Worm (Caenorhabditis elegans) whole organism, L2 larva: ENCODE results near the gene adss-1.
A peak's percentile ranks its signal among the peaks of the same experiment; 100 is the strongest.

Experiments used
- C34F6.9 ChIP-seq: fragments of 150-350 bp; optimal IDR thresholded peaks from 2 replicates; lab custom pipeline; 2014; ENCODE audit warnings: missing biosample characterization, missing genetic modification characterization
- F13H6.1 ChIP-seq: sonication (generic microtip); optimal IDR thresholded peaks from 2 replicates; lab custom pipeline; 2016; ENCODE audit warnings: missing genetic modification characterization, missing compliant biosample characterization
- Y55F3AM.14 ChIP-seq: fragments of 200-800 bp; sonication (Bioruptor generic); optimal IDR thresholded peaks from 2 replicates; lab custom pipeline; 2018; ENCODE audit warnings: mild to moderate bottlenecking, missing genetic modification characterization, missing compliant biosample characterization
- ZK546.5 ChIP-seq: sonication (generic microtip); optimal IDR thresholded peaks from 2 replicates; lab custom pipeline; 2017; ENCODE audit warnings: missing biosample characterization, missing genetic modification characterization
- alr-1 ChIP-seq: fragments of 150-350 bp; optimal IDR thresholded peaks from 2 replicates; lab custom pipeline; 2014; ENCODE audit warnings: missing biosample characterization, missing genetic modification characterization
- ama-1 ChIP-seq: fragments of 150-350 bp; optimal IDR thresholded peaks from 2 replicates; lab custom pipeline; 2018; ENCODE audit warnings: inconsistent platforms
- ceh-16 ChIP-seq: fragments of 150-350 bp; optimal IDR thresholded peaks from 2 replicates; lab custom pipeline; 2014; ENCODE audit warnings: missing biosample characterization, missing genetic modification characterization
- ceh-82 ChIP-seq: fragments of 150-350 bp; optimal IDR thresholded peaks from 2 replicates; lab custom pipeline; 2014; ENCODE audit warnings: missing biosample characterization, missing genetic modification characterization
- crh-2 ChIP-seq: sonication (generic microtip); optimal IDR thresholded peaks from 2 replicates; lab custom pipeline; 2017; ENCODE audit warnings: missing biosample characterization, missing genetic modification characterization
- dmd-4 ChIP-seq: sonication (generic microtip); optimal IDR thresholded peaks from 2 replicates; lab custom pipeline; 2017; ENCODE audit warnings: missing biosample characterization, missing genetic modification characterization
- egl-27 ChIP-seq: sonication (generic microtip); optimal IDR thresholded peaks from 3 replicates; lab custom pipeline; 2017; ENCODE audit warnings: missing biosample characterization, missing genetic modification reagents, missing genetic modification characterization
- elt-1 ChIP-seq: fragments of 150-350 bp; optimal IDR thresholded peaks from 2 replicates; lab custom pipeline; 2014; ENCODE audit warnings: missing biosample characterization, missing genetic modification characterization
- elt-3 ChIP-seq: sonication (generic microtip); optimal IDR thresholded peaks from 2 replicates; lab custom pipeline; 2017; ENCODE audit warnings: missing biosample characterization, missing genetic modification characterization
- fos-1 ChIP-seq: fragments of 150-350 bp; optimal IDR thresholded peaks from 2 replicates; lab custom pipeline; 2014; ENCODE audit warnings: missing biosample characterization, missing genetic modification characterization
- gmeb-1 ChIP-seq: fragments of 150-350 bp; optimal IDR thresholded peaks from 2 replicates; lab custom pipeline; 2014; ENCODE audit warnings: missing biosample characterization, missing genetic modification characterization
- lin-11 ChIP-seq: fragments of 150-350 bp; sonication (generic microtip); optimal IDR thresholded peaks from 2 replicates; lab custom pipeline; 2014; ENCODE audit warnings: missing biosample characterization, missing genetic modification characterization, inconsistent platforms, mixed read lengths
- lin-13 ChIP-seq: fragments of 150-350 bp; optimal IDR thresholded peaks from 2 replicates; lab custom pipeline; 2014; ENCODE audit warnings: missing biosample characterization, missing genetic modification reagents, missing genetic modification characterization
- lin-39 ChIP-seq: fragments of 150-350 bp; optimal IDR thresholded peaks from 2 replicates; lab custom pipeline; 2014; ENCODE audit warnings: missing biosample characterization, missing genetic modification reagents, missing genetic modification characterization
- lsy-2 ChIP-seq, 2 experiments: fragments of 150-350 bp in 1 of 2; sonication (generic microtip) in 1 of 2; optimal IDR thresholded peaks; 2 replicates each; lab custom pipeline; 2014 to 2017; ENCODE audit warnings: missing biosample characterization in 2 of 2, missing genetic modification characterization in 2 of 2
- mab-5 ChIP-seq: fragments of 150-350 bp; optimal IDR thresholded peaks from 2 replicates; lab custom pipeline; 2014; ENCODE audit warnings: missing biosample characterization, missing genetic modification characterization
- mdl-1 ChIP-seq, 2 experiments: fragments of 150-350 bp in 1 of 2; sonication (generic microtip) in 1 of 2; optimal IDR thresholded peaks; 2 replicates each; lab custom pipeline; 2017; ENCODE audit warnings: missing biosample characterization in 2 of 2, missing genetic modification characterization in 2 of 2
- nhr-11 ChIP-seq: fragments of 150-350 bp; optimal IDR thresholded peaks from 2 replicates; lab custom pipeline; 2014; ENCODE audit warnings: missing biosample characterization, missing genetic modification characterization
- nhr-12 ChIP-seq: fragments of 150-350 bp; optimal IDR thresholded peaks from 2 replicates; lab custom pipeline; 2014; ENCODE audit warnings: missing biosample characterization, missing genetic modification characterization
- nhr-129 ChIP-seq: fragments of 150-350 bp; optimal IDR thresholded peaks from 2 replicates; lab custom pipeline; 2014; ENCODE audit warnings: missing biosample characterization, missing genetic modification characterization
- nhr-21 ChIP-seq: fragments of 150-350 bp; optimal IDR thresholded peaks from 2 replicates; lab custom pipeline; 2014; ENCODE audit warnings: missing biosample characterization, missing genetic modification characterization
- nhr-23 ChIP-seq: fragments of 150-350 bp; optimal IDR thresholded peaks from 2 replicates; lab custom pipeline; 2014; ENCODE audit warnings: missing biosample characterization, missing genetic modification reagents, missing genetic modification characterization
- nhr-25 ChIP-seq: fragments of 150-350 bp; sonication (generic microtip); optimal IDR thresholded peaks from 3 replicates; lab custom pipeline; 2014; ENCODE audit warnings: missing biosample characterization, missing genetic modification characterization
- nhr-6 ChIP-seq: fragments of 150-350 bp; optimal IDR thresholded peaks from 2 replicates; lab custom pipeline; 2014; ENCODE audit warnings: missing biosample characterization, missing genetic modification characterization
- nhr-77 ChIP-seq: fragments of 150-350 bp; optimal IDR thresholded peaks from 2 replicates; lab custom pipeline; 2014; ENCODE audit warnings: missing biosample characterization, missing genetic modification characterization
- peb-1 ChIP-seq: fragments of 150-350 bp; optimal IDR thresholded peaks from 2 replicates; lab custom pipeline; 2014; ENCODE audit warnings: missing biosample characterization, missing genetic modification characterization
- skn-1 ChIP-seq: sonication (generic microtip); optimal IDR thresholded peaks from 2 replicates; lab custom pipeline; 2017; ENCODE audit warnings: missing biosample characterization, missing genetic modification characterization
- sma-3 ChIP-seq: sonication (generic microtip); optimal IDR thresholded peaks from 2 replicates; lab custom pipeline; 2016; ENCODE audit warnings: missing genetic modification reagents, missing genetic modification characterization, missing compliant biosample characterization
- snpc-4 ChIP-seq: fragments of 150-350 bp; optimal IDR thresholded peaks from 2 replicates; lab custom pipeline; 2014; ENCODE audit warnings: missing biosample characterization, missing genetic modification characterization
- unc-39 ChIP-seq: fragments of 150-350 bp; optimal IDR thresholded peaks from 2 replicates; lab custom pipeline; 2014; ENCODE audit warnings: missing biosample characterization, missing genetic modification characterization
- unc-55 ChIP-seq: fragments of 150-350 bp; sonication (generic microtip); optimal IDR thresholded peaks from 3 replicates; lab custom pipeline; 2014; ENCODE audit warnings: missing biosample characterization, missing genetic modification reagents, missing genetic modification characterization
- unc-62 ChIP-seq: fragments of 150-350 bp; optimal IDR thresholded peaks from 2 replicates; lab custom pipeline; 2014; ENCODE audit warnings: missing biosample characterization, missing genetic modification reagents, missing genetic modification characterization
- zag-1 ChIP-seq: fragments of 150-350 bp; optimal IDR thresholded peaks from 2 replicates; lab custom pipeline; 2014; ENCODE audit warnings: missing biosample characterization, missing genetic modification characterization
- ztf-1 ChIP-seq: fragments of 200-800 bp; sonication (Bioruptor generic); conservative IDR thresholded peaks from 2 replicates; pipeline ENCODE4 v1.3.6; 2022; ENCODE audit warnings: missing genetic modification characterization, missing compliant biosample characterization
- ztf-4 ChIP-seq: fragments of 150-350 bp; optimal IDR thresholded peaks from 2 replicates; lab custom pipeline; 2014; ENCODE audit warnings: missing biosample characterization, missing genetic modification characterization

adss-1 gene

DNA sequence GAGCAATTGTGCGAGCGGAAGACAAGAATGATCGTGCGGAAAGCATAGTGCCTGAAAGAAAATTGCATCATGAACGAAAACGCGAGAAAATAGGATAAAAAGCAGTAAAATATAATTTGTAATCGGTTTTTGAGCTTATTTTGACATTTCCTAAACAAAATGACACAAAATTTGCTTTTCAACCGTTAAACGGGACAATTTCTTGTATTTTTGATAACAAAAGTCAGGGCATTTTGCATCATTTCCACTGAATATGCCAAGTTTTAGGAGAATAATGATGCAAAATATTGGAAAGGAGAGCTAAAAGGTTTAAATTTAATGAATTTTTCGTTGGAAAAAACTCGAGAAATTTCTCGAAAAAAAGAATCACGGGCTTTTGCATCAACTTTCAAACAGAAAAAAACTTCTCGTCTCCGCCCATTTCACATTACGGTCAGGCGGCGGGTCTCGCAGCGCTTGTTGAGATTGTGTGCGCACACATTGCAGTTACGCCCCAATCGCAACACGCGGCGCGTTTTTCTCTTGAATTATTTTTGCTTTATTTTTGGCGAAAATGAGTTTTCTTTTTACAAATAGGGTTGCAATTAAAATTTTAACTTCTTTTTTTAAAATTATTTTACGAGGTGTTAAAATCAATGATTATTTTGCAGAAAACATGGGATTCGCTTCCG is 3.6 kb upstream of the adss-1 start, which contains the start of the genes hsp-6 and C37H5.5 (continued):
- TF ChIP-seq ZK546.5 (tag; lab: Kevin White, UChicago) (no peak), F13H6.1 (tag; lab: Kevin White, UChicago) (peak; percentile 82)

DNA sequence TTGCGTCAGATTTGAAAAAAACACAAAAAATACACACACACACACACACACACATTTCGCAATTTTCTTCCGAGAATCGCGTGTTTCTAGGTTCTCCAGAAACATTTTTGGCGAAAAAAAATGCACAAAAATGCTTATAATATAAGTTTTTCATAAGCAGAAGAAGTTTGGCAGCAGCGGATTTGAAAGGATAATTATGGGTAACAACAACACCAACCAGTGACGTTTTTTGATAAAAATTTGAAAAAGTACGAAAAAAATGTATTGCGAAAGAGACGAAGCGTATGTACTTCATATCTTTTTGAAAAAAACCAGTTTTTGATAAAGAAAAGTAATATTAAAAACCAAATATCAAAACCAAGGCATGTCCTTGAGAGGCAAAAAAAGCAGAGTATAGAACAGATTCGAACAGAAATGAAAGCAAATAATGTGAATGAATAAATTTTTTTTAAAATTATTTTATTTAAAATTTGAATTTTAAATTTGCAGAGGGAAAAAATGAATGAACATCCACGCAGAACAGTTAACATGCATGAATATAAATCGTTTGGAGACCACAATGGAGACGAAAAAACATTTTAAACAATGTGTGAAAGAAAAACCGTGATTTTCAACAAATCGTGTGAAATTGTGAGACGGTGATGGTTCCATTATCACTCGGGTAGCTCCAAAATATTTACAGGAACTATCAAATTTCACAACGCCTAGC is 614 bp upstream of the adss-1 start:
- TF ChIP-seq ztf-4 (tag; lab: Kevin White, UChicago) (peak; percentile 95), zag-1 (tag; lab: Kevin White, UChicago) (no peak), C34F6.9 (peak; percentile 47), lsy-2 (tag; optimal IDR thresholded peaks at IDR 0.05; lab: Kevin White, UChicago) (peak in 1 of 2 experiments; percentile 30), ceh-16 (tag; lab: Kevin White, UChicago) (no peak), sma-3 (GFP tag; lab: Kevin White, UChicago) (peak; percentile 7), nhr-23 (tag; lab: Kevin White, UChicago) (no peak), skn-1 (tag; lab: Kevin White, UChicago) (no peak), nhr-21 (tag; lab: Kevin White, UChicago) (no peak), egl-27 (tag; lab: Kevin White, UChicago) (no peak), elt-1 (no peak), nhr-129 (peak; percentile 56), nhr-77 (tag; lab: Kevin White, UChicago) (no peak), ama-1 (lab: Kevin White, UChicago) (peak; percentile 54), nhr-12 (tag; lab: Kevin White, UChicago) (no peak), lin-39 (tag; lab: Kevin White, UChicago) (no peak), unc-62 (GFP tag; lab: Kevin White, UChicago) (no peak), lin-11 (no peak), nhr-25 (peak; percentile 51), nhr-11 (tag; lab: Kevin White, UChicago) (no peak), lin-13 (GFP tag; lab: Kevin White, UChicago) (peak; percentile 64), fos-1 (tag; lab: Kevin White, UChicago) (no peak), gmeb-1 (peak; percentile 29), unc-39 (tag; lab: Kevin White, UChicago) (no peak), crh-2 (tag; lab: Kevin White, UChicago) (peak; percentile 33), alr-1 (tag; lab: Kevin White, UChicago) (no peak), Y55F3AM.14 (GFP tag; lab: Kevin White, UChicago) (peak; percentile 92), snpc-4 (no peak), unc-55 (GFP tag; lab: Kevin White, UChicago) (peak; percentile 25), dmd-4 (tag; lab: Kevin White, UChicago) (no peak), mab-5 (no peak), nhr-6 (tag; lab: Kevin White, UChicago) (no peak), mdl-1 (tag; optimal IDR thresholded peaks at IDR 0.05; lab: Kevin White, UChicago) (no peak), F13H6.1 (tag; lab: Kevin White, UChicago) (no peak), elt-3 (no peak)

DNA sequence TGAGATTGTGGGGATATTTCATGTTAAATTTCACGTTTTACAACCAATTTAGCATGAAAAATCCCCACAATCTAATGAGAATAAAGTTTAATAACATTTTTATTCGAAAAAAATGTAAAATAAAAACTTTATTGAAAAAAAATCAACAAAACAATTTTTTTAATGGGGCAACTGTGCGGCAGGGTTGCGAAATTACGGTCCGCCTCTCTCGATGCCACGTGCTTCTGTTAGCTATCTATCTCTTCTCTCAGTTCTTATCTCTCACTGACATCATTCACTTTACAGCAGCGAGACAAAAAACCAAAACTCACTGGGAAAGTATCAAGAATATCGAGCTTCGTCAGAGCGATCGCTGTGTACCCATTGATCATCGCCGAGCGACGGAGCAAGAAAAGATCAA is 2.6 kb downstream of the adss-1 start:
- TF ChIP-seq peb-1 (tag; lab: Kevin White, UChicago) (no peak), mdl-1 (tag; optimal IDR thresholded peaks at IDR 0.05; lab: Kevin White, UChicago) (peak in 1 of 2 experiments; percentile 22), ztf-4 (tag; lab: Kevin White, UChicago) (peak; percentile 50), ztf-1 (GFP tag; lab: Robert Waterston, UW) (no peak), ceh-82 (no peak), nhr-77 (tag; lab: Kevin White, UChicago) (no peak), nhr-25 (peak; percentile 32), ama-1 (lab: Kevin White, UChicago) (no peak), C34F6.9 (peak; percentile 10), nhr-129 (peak; percentile 38), crh-2 (tag; lab: Kevin White, UChicago) (peak; percentile 28), lsy-2 (tag; optimal IDR thresholded peaks at IDR 0.05; lab: Kevin White, UChicago) (peak in 1 of 2 experiments; percentile 12), nhr-23 (tag; lab: Kevin White, UChicago) (no peak), fos-1 (tag; lab: Kevin White, UChicago) (peak; percentile 15)
